Worm (Caenorhabditis elegans) whole organism, L4 larva: ENCODE data around the gene cal-4.

ENCODE experiments used
- D1046.2 ChIP-seq: fragments of 200-800 bp; sonication (Bioruptor generic); IDR thresholded peaks from 2 replicates; pipeline ENCODE4 v1.3.6; 2022; ENCODE audit warnings: missing genetic modification characterization, missing compliant biosample characterization
- F26F4.8 ChIP-seq: fragments of 200-800 bp; sonication (Bioruptor generic); conservative IDR thresholded peaks from 2 replicates; pipeline ENCODE4 v1.3.6; 2022; ENCODE audit warnings: missing genetic modification characterization, missing compliant biosample characterization
- F37D6.2 ChIP-seq: sonication (generic microtip); optimal IDR thresholded peaks from 2 replicates; lab custom pipeline; 2016; ENCODE audit warnings: mild to moderate bottlenecking, missing genetic modification characterization, missing compliant biosample characterization
- F49E8.2 ChIP-seq: sonication (generic microtip); optimal IDR thresholded peaks from 2 replicates; lab custom pipeline; 2016; ENCODE audit warnings: missing compliant biosample characterization, mild to moderate bottlenecking, missing genetic modification characterization, borderline replicate concordance
- Y48G9A.11 ChIP-seq: fragments of 200-800 bp; sonication (Bioruptor generic); IDR thresholded peaks from 2 replicates; pipeline ENCODE4 v1.3.6; 2022; ENCODE audit warnings: missing genetic modification reagents, missing genetic modification characterization, missing compliant biosample characterization
- Y5F2A.4 ChIP-seq: fragments of 200-800 bp; sonication (Bioruptor generic); optimal IDR thresholded peaks from 2 replicates; lab custom pipeline; 2018; ENCODE audit warnings: mild to moderate bottlenecking, missing genetic modification characterization, missing compliant biosample characterization
- Y75B8A.6 ChIP-seq: fragments of 200-800 bp; sonication (Bioruptor generic); IDR thresholded peaks from 2 replicates; pipeline ENCODE4 v1.3.6; 2022; ENCODE audit warnings: missing genetic modification reagents, missing genetic modification characterization, missing compliant biosample characterization
- ZK546.5 ChIP-seq, 2 experiments: sonication (generic microtip); optimal IDR thresholded peaks; 2 replicates each; lab custom pipeline; 2017; ENCODE audit warnings: missing biosample characterization in 2 of 2, missing genetic modification characterization in 2 of 2
- aha-1 ChIP-seq: fragments of 150-350 bp; peaks from one replicate; lab custom pipeline; 2014; ENCODE audit warnings: missing biosample characterization, missing genetic modification characterization
- aly-2 ChIP-seq: sonication (generic microtip); optimal IDR thresholded peaks from 2 replicates; lab custom pipeline; 2018; ENCODE audit warnings: missing biosample characterization, missing genetic modification characterization
- arid-1 ChIP-seq: fragments of 200-800 bp; sonication (Bioruptor generic); conservative IDR thresholded peaks from 2 replicates; pipeline ENCODE4 v1.3.6; 2022; ENCODE audit warnings: missing genetic modification reagents, missing genetic modification characterization, missing compliant biosample characterization
- ceh-20 ChIP-seq: fragments of 200-800 bp; sonication (Bioruptor generic); IDR thresholded peaks from 2 replicates; pipeline ENCODE4 v1.3.6; 2022; ENCODE audit warnings: missing genetic modification reagents, missing genetic modification characterization, missing compliant biosample characterization
- ceh-32 ChIP-seq: sonication (generic microtip); optimal IDR thresholded peaks from 2 replicates; lab custom pipeline; 2016; ENCODE audit warnings: mild to moderate bottlenecking, missing genetic modification characterization, missing compliant biosample characterization; ENCODE audit not compliant: poor library complexity
- ceh-62 ChIP-seq: sonication (generic microtip); optimal IDR thresholded peaks from 2 replicates; lab custom pipeline; 2017; ENCODE audit warnings: missing biosample characterization, missing genetic modification characterization
- ces-1 ChIP-seq: fragments of 150-350 bp; sonication (generic microtip); optimal IDR thresholded peaks from 4 replicates; lab custom pipeline; 2014; ENCODE audit warnings: missing biosample characterization, missing genetic modification reagents, missing genetic modification characterization
- cey-2 ChIP-seq: sonication (generic microtip); optimal IDR thresholded peaks from 3 replicates; lab custom pipeline; 2017; ENCODE audit warnings: missing genetic modification characterization, mild to moderate bottlenecking, missing compliant biosample characterization, antibody characterized with exemption, borderline replicate concordance; ENCODE audit not compliant: insufficient read depth
- daf-12 ChIP-seq: fragments of 150-350 bp; optimal IDR thresholded peaks from 2 replicates; lab custom pipeline; 2014; ENCODE audit warnings: missing biosample characterization, missing genetic modification reagents, missing genetic modification characterization
- daf-16 ChIP-seq, 3 experiments: sonication (generic microtip); optimal IDR thresholded peaks; 2 replicates each; lab custom pipeline; 2016 to 2017; ENCODE audit warnings: missing genetic modification characterization in 3 of 3, missing genetic modification reagents in 3 of 3, mild to moderate bottlenecking in 2 of 3, missing compliant biosample characterization in 2 of 3, missing biosample characterization in 1 of 3, moderate library complexity in 1 of 3
- dmd-6 ChIP-seq: fragments of 200-800 bp; sonication (Bioruptor generic); IDR thresholded peaks from 2 replicates; pipeline ENCODE4 v1.3.6; 2022; ENCODE audit warnings: missing genetic modification reagents, missing genetic modification characterization, missing compliant biosample characterization
- dmd-8 ChIP-seq: fragments of 200-800 bp; sonication (Bioruptor generic); IDR thresholded peaks from 2 replicates; pipeline ENCODE4 v1.3.6; 2022; ENCODE audit warnings: missing genetic modification characterization, missing compliant biosample characterization
- dpl-1 ChIP-seq: fragments of 150-350 bp; optimal IDR thresholded peaks from 2 replicates; lab custom pipeline; 2014; ENCODE audit warnings: missing biosample characterization, missing genetic modification reagents, missing genetic modification characterization
- egl-43 ChIP-seq: fragments of 200-800 bp; sonication (Bioruptor generic); IDR thresholded peaks from 2 replicates; pipeline ENCODE4 v1.3.6; 2022; ENCODE audit warnings: missing genetic modification reagents, missing genetic modification characterization, missing compliant biosample characterization
- gei-8 ChIP-seq: fragments of 200-800 bp; sonication (Bioruptor generic); optimal IDR thresholded peaks from 2 replicates; lab custom pipeline; 2018; ENCODE audit warnings: mild to moderate bottlenecking, missing genetic modification characterization, missing compliant biosample characterization
- hlh-30 ChIP-seq: sonication (generic microtip); optimal IDR thresholded peaks from 2 replicates; lab custom pipeline; 2017; ENCODE audit warnings: antibody characterized with exemption, mild to moderate bottlenecking, missing genetic modification characterization, missing compliant biosample characterization; ENCODE audit not compliant: insufficient read depth
- lin-29 ChIP-seq: fragments of 200-800 bp; sonication (Bioruptor generic); IDR thresholded peaks from 2 replicates; pipeline ENCODE4 v1.3.6; 2022; ENCODE audit warnings: missing genetic modification reagents, missing genetic modification characterization, missing compliant biosample characterization
- lir-3 ChIP-seq: sonication (generic microtip); optimal IDR thresholded peaks from 2 replicates; lab custom pipeline; 2016; ENCODE audit warnings: mild to moderate bottlenecking, missing genetic modification characterization, missing compliant biosample characterization
- madf-5 ChIP-seq, 2 experiments: fragments of 200-800 bp; sonication (Bioruptor generic); IDR thresholded peaks; 2 replicates each; pipeline ENCODE4 v1.3.6; 2022; ENCODE audit warnings: missing compliant biosample characterization in 2 of 2, missing genetic modification characterization in 2 of 2
- mes-2 ChIP-seq: sonication (generic microtip); optimal IDR thresholded peaks from 2 replicates; lab custom pipeline; 2016; ENCODE audit warnings: missing genotype, mild to moderate bottlenecking, missing genetic modification characterization, missing compliant biosample characterization; ENCODE audit not compliant: poor library complexity, severe bottlenecking
- nhr-102 ChIP-seq: sonication (generic microtip); optimal IDR thresholded peaks from 2 replicates; lab custom pipeline; 2016; ENCODE audit warnings: mild to moderate bottlenecking, missing genetic modification characterization, moderate library complexity, missing compliant biosample characterization
- nhr-28 ChIP-seq: fragments of 150-350 bp; optimal IDR thresholded peaks from 2 replicates; lab custom pipeline; 2014; ENCODE audit warnings: missing biosample characterization, missing genetic modification characterization
- nhr-48 ChIP-seq: sonication (generic microtip); optimal IDR thresholded peaks from 2 replicates; lab custom pipeline; 2016; ENCODE audit warnings: mild to moderate bottlenecking, missing genetic modification characterization, missing compliant biosample characterization
- nhr-6 ChIP-seq: fragments of 150-350 bp; optimal IDR thresholded peaks from 2 replicates; lab custom pipeline; 2014; ENCODE audit warnings: missing biosample characterization, missing genetic modification characterization
- nhr-77 ChIP-seq: fragments of 150-350 bp; optimal IDR thresholded peaks from 2 replicates; lab custom pipeline; 2014; ENCODE audit warnings: missing biosample characterization, missing genetic modification characterization
- php-3 ChIP-seq: fragments of 200-800 bp; sonication (Bioruptor generic); IDR thresholded peaks from 2 replicates; pipeline ENCODE4 v1.3.6; 2022; ENCODE audit warnings: missing genetic modification reagents, missing genetic modification characterization, missing compliant biosample characterization
- pqm-1 ChIP-seq: sonication (generic microtip); optimal IDR thresholded peaks from 2 replicates; lab custom pipeline; 2017; ENCODE audit warnings: missing biosample characterization, missing genetic modification characterization
- sdz-12 ChIP-seq: fragments of 200-800 bp; sonication (Bioruptor generic); optimal IDR thresholded peaks from 2 replicates; lab custom pipeline; 2018; ENCODE audit warnings: mild to moderate bottlenecking, missing genetic modification characterization, missing compliant biosample characterization
- skn-1 ChIP-seq: fragments of 150-350 bp; optimal IDR thresholded peaks from 2 replicates; lab custom pipeline; 2014; ENCODE audit warnings: missing biosample characterization, missing genetic modification characterization
- snpc-4 ChIP-seq: fragments of 150-350 bp; optimal IDR thresholded peaks from 2 replicates; lab custom pipeline; 2014; ENCODE audit warnings: missing biosample characterization, missing genetic modification characterization
- tag-97 ChIP-seq: fragments of 200-800 bp; sonication (Bioruptor generic); IDR thresholded peaks from 2 replicates; pipeline ENCODE4 v1.3.6; 2022; ENCODE audit warnings: missing genetic modification characterization, missing compliant biosample characterization
- unc-130 ChIP-seq: sonication (generic microtip); optimal IDR thresholded peaks from 2 replicates; lab custom pipeline; 2016; ENCODE audit warnings: missing genetic modification reagents, missing genetic modification characterization, missing compliant biosample characterization
- unc-62 ChIP-seq, 3 experiments: fragments of 150-350 bp in 1 of 3; sonication (generic microtip); optimal IDR thresholded peaks in 2 of 3; peaks in 1 of 3; 1 replicate in 1 of 3; 2 replicates in 2 of 3; lab custom pipeline; 2014 to 2017; ENCODE audit warnings: missing biosample characterization in 3 of 3, missing genetic modification characterization in 3 of 3, missing genetic modification reagents in 3 of 3, missing genotype in 1 of 3
- zfp-3 ChIP-seq: fragments of 200-800 bp; sonication (Bioruptor generic); conservative IDR thresholded peaks from 2 replicates; pipeline ENCODE4 v1.3.6; 2022; ENCODE audit warnings: missing genetic modification reagents, missing genetic modification characterization, missing compliant biosample characterization

Gene cal-4

ce11 chrIV:10530648-10531047 is 9.4 kb downstream of the cal-4 start, which contains the start of gene T07G12.2:
T07G12.2 (plus strand) TSS chrIV:10530709.
- TF ChIP-seq aha-1 (tag; lab: Kevin White, UChicago) (peak; percentile 95), unc-130 (GFP tag; lab: Kevin White, UChicago) (no peak)

ce11 chrIV:10533639-10534038 is 12.4 kb downstream of the cal-4 start, which contains the start of gene T07G12.3:
T07G12.3 (plus strand) TSS chrIV:10533939.
- TF ChIP-seq lir-3 (tag; lab: Kevin White, UChicago): no peak
- TF ChIP-seq ceh-20: no peak
- no peak for TF ChIP-seq unc-62 (GFP tag; optimal IDR thresholded peaks at IDR 0.05 in 1 of 2; lab: Kevin White, UChicago)
- no peak for TF ChIP-seq unc-62 (tag; optimal IDR thresholded peaks at IDR 0.05; lab: Kevin White, UChicago)
- TF ChIP-seq D1046.2 (GFP tag; lab: Robert Waterston, UW): no peak
- no peak for TF ChIP-seq pqm-1 (tag; lab: Kevin White, UChicago)
- TF ChIP-seq daf-12 (tag; lab: Kevin White, UChicago): no peak
- no peak for TF ChIP-seq Y5F2A.4 (GFP tag; lab: Kevin White, UChicago)
- TF ChIP-seq, all 104 proteins: peak for 0

ce11 chrIV:10538584-10538983 is 17.4 kb downstream of the cal-4 start, which contains the start of gene T07G12.4:
T07G12.4 (minus strand) TSS chrIV:10538684.
- no peak for TF ChIP-seq Y48G9A.11 (GFP tag; lab: Robert Waterston, UW)
- TF ChIP-seq pqm-1 (tag; lab: Kevin White, UChicago): no peak
- TF ChIP-seq ZK546.5 (tag; optimal IDR thresholded peaks at IDR 0.05; lab: Kevin White, UChicago): no peak
- peak; percentile 82 for TF ChIP-seq aha-1 (tag; lab: Kevin White, UChicago)
- no peak for TF ChIP-seq zfp-3 (GFP tag; lab: Robert Waterston, UW)

- TF ChIP-seq nhr-28 (tag; lab: Kevin White, UChicago) (peak; percentile 18), hlh-30 (tag; lab: Kevin White, UChicago) (no peak)
Measured at ce11 chrIV:10542283-10542682, 21.1 kb downstream of the cal-4 start.

ce11 chrIV:10543361-10543760 is 22.2 kb downstream of the cal-4 start:
- TF ChIP-seq cey-2 (tag; lab: Kevin White, UChicago) (no peak), F37D6.2 (tag; lab: Kevin White, UChicago) (no peak), aly-2 (no peak), daf-16 (GFP tag; optimal IDR thresholded peaks at IDR 0.05; lab: Kevin White, UChicago) (no peak), daf-16 (tag; optimal IDR thresholded peaks at IDR 0.05; lab: Kevin White, UChicago) (peak; percentile 91), nhr-6 (tag; lab: Kevin White, UChicago) (no peak), nhr-102 (tag; lab: Kevin White, UChicago) (no peak), php-3 (GFP tag; lab: Robert Waterston, UW) (peak; percentile 56; the same call in 1 of the 2 replicates), dmd-6 (GFP tag; lab: Robert Waterston, UW) (peak; percentile 74), F49E8.2 (tag; lab: Kevin White, UChicago) (no peak), zfp-3 (GFP tag; lab: Robert Waterston, UW) (no peak), dmd-8 (GFP tag; lab: Robert Waterston, UW) (no peak), gei-8 (GFP tag; lab: Kevin White, UChicago) (no peak), tag-97 (no peak), ces-1 (GFP tag; lab: Kevin White, UChicago) (no peak), F26F4.8 (GFP tag; lab: Robert Waterston, UW) (no peak), sdz-12 (no peak), D1046.2 (GFP tag; lab: Robert Waterston, UW) (no peak), nhr-48 (no peak), ceh-62 (tag; lab: Kevin White, UChicago) (no peak), snpc-4 (tag; lab: Kevin White, UChicago) (no peak), egl-43 (GFP tag; lab: Robert Waterston, UW) (no peak), aha-1 (tag; lab: Kevin White, UChicago) (no peak), skn-1 (tag; lab: Kevin White, UChicago) (no peak), ceh-32 (tag; lab: Kevin White, UChicago) (no peak), lin-29 (GFP tag; lab: Robert Waterston, UW) (no peak), mes-2 (tag; lab: Kevin White, UChicago) (no peak), dpl-1 (GFP tag; lab: Kevin White, UChicago) (no peak), madf-5 (GFP tag; IDR thresholded peaks at IDR 0.05; lab: Robert Waterston, UW) (no peak), nhr-77 (tag; lab: Kevin White, UChicago) (peak; percentile 73), Y75B8A.6 (GFP tag; lab: Robert Waterston, UW) (no peak), arid-1 (GFP tag; lab: Robert Waterston, UW) (no peak)
